Worm (Caenorhabditis elegans): ENCODE measurements around the gene F20A1.2.

F20A1.2 gene

DNA sequence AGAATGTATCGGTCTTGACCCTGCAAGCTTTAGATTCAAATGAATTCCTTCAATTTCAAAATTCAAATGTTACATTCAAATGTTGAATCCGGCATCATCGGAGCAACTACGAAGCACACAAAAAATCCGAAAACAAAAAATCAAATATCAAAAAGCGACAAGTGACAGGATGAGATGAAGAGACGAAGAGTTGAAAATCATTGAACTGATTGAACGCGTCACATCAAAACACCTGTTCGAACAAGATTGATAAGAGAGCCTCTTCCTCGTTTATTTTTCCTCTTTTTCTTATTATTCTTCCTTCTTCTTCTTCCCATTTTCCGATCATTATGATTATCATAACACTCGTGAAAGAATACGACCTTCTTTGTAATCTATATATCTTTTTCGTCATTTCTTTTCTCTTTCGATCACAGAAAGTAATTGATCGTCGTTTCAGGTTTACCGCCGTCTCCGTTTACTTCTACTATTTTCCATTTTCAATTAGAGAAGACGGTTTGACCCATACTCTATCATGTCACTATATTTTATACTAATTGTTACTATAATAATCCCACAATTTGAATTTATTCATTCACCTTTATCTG lies 39.5 kb downstream of the F20A1.2 start, which contains the start of gene VC5.2:
Gene VC5.2 (plus strand): TSS at position 439 of the 587 bp plus-strand sequence.
- TF ChIP-seq blmp-1 (tag; optimal IDR thresholded peaks at IDR 0.05) (no peak), unc-62 (GFP tag; optimal IDR thresholded peaks at IDR 0.05) (peak; percentile 91)

DNA sequence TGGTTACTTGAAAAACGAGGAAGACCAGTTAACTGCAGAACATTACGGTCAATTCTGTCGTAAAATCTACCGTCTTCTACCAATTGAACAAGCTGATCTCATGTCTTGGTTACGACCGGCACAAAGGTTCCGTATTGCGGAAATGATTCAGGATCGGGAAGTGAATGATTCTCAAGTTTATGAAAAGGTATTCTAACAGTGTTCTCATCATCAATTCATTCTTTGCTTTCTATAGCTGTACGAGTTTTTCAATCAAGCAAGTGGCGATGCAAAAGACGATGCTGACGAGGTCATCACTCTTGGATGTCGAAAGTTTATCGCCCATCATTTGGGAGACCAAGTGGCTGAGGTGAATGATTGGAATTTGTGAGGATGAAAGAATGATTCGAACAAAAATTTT lies 41.2 kb downstream of the F20A1.2 start:
- TF ChIP-seq unc-120 (tag; optimal IDR thresholded peaks at IDR 0.05; ENCODE audit: poor library complexity, severe bottlenecking): no peak
- TF ChIP-seq flh-1 (GFP tag; optimal IDR thresholded peaks at IDR 0.05): no peak
- TF ChIP-seq nhr-76 (tag; optimal IDR thresholded peaks at IDR 0.05): no peak
- no peak for TF ChIP-seq nhr-28 (tag; optimal IDR thresholded peaks at IDR 0.05)
- no peak for TF ChIP-seq ces-1 (GFP tag; optimal IDR thresholded peaks at IDR 0.05)
- no peak for TF ChIP-seq elt-3 (tag; optimal IDR thresholded peaks at IDR 0.05)
- no peak for TF ChIP-seq lin-32 (GFP tag; optimal IDR thresholded peaks at IDR 0.05)

DNA sequence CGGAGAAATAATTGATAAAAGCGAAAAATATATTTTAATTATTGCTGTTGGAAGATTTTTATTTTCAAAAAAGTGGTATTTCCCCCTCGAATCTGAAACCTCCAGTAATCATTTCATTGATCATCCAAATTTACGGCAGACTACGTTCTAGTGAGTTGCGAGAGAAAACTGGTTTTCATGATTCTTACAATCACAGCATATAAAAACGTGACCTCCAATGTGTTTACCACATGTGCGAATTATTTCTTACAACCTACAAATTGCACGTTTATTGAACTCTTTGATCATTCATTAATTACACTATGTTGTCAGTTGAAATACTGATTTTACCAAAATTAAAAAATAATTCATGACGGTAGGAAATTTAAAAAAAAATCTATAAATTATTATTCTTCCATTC lies 43.1 kb downstream of the F20A1.2 start:
- no peak for TF ChIP-seq ceh-43 (GFP tag; optimal IDR thresholded peaks at IDR 0.05)
- TF ChIP-seq blmp-1 (tag; optimal IDR thresholded peaks at IDR 0.05): no peak
- TF ChIP-seq cnd-1 (tag; optimal IDR thresholded peaks at IDR 0.05): no peak
- TF ChIP-seq sptf-1 (tag; optimal IDR thresholded peaks at IDR 0.05): no peak
- TF ChIP-seq elt-1 (tag; optimal IDR thresholded peaks at IDR 0.05; ENCODE audit: borderline replicate concordance, insufficient read depth): no peak

DNA sequence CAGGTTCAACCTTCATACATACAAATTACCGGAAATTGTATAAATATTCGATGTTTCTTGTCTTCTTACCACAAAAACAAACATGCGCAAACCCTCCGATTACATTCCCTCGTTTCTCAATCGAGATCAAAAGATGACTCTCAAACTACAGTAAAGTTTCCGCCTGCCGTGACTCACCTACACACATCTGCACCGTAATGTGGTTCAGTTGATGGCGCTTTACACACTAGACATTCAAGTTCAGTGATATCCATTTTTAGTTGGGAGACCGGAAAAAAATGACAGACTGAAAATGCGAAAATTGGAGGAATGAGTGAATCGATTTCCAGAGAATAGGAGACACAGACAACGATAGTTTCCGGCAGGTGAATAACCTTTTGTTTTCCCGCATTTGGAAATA lies 45.2 kb downstream of the F20A1.2 start, which contains the start of gene nhr-286:
Gene nhr-286 (minus strand): TSS at position 324 of the 400 bp plus-strand sequence.
- TF ChIP-seq lsy-2 (tag; optimal IDR thresholded peaks at IDR 0.05): no peak
- no peak for TF ChIP-seq nhr-28 (tag; optimal IDR thresholded peaks at IDR 0.05)
- no peak for TF ChIP-seq nhr-237 (tag; optimal IDR thresholded peaks at IDR 0.05)
- TF ChIP-seq sptf-1 (tag; optimal IDR thresholded peaks at IDR 0.05): no peak

DNA sequence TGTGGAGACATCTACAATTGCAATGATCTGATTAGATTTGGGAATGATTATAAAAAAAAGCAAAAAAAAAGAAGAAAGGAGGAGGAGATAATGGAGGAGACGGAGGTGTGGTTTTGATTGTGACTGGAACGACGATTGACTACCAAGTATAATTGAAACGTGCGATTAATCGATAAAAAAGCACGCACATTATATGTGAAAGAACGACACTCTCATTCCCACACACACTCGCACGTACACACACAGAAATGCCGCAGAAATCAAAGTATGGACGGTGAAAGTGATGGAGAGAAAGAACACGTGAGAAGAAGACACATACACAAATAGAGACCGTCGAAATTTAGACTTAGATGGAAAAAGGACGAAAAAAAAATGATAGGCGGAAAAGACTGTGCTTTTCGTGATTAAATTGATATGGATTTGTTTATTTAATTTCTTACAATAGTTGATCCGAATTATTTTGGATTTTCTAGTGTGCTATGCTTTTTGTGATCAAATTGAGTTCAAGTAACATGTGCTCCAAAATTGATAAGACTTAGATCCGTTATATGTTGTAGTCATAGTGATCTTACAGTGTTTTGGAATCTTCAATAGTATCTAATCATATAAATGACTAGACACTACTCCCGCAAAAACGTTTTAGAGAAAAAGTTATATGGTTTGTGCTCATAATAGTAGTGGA lies 47.8 kb downstream of the F20A1.2 start, which contains the start of gene nhr-135:
Gene nhr-135 (minus strand): TSS at position 51 of the 682 bp plus-strand sequence.
- TF ChIP-seq tbx-8 (GFP tag; optimal IDR thresholded peaks at IDR 0.05) (no peak), ceh-83 (GFP tag; optimal IDR thresholded peaks at IDR 0.05) (no peak), ceh-43 (GFP tag; optimal IDR thresholded peaks at IDR 0.05) (no peak), mab-5 (tag; optimal IDR thresholded peaks at IDR 0.05) (no peak), ceh-39 (tag; optimal IDR thresholded peaks at IDR 0.05) (no peak), sptf-1 (tag; optimal IDR thresholded peaks at IDR 0.05) (no peak), nhr-28 (tag; optimal IDR thresholded peaks at IDR 0.05) (no peak), nhr-2 (tag; optimal IDR thresholded peaks at IDR 0.05) (no peak), nhr-237 (tag; optimal IDR thresholded peaks at IDR 0.05) (no peak), ces-1 (GFP tag; optimal IDR thresholded peaks at IDR 0.05) (no peak), unc-39 (tag; optimal IDR thresholded peaks at IDR 0.05) (no peak), cnd-1 (tag; optimal IDR thresholded peaks at IDR 0.05) (no peak), snpc-4 (tag; optimal IDR thresholded peaks at IDR 0.05) (no peak), elt-1 (tag; optimal IDR thresholded peaks at IDR 0.05; ENCODE audit: borderline replicate concordance, insufficient read depth) (no peak), M03D4.4 (tag; optimal IDR thresholded peaks at IDR 0.05) (no peak), ham-2 (GFP tag; optimal IDR thresholded peaks at IDR 0.05) (no peak), lin-32 (GFP tag; optimal IDR thresholded peaks at IDR 0.05) (no peak)

DNA sequence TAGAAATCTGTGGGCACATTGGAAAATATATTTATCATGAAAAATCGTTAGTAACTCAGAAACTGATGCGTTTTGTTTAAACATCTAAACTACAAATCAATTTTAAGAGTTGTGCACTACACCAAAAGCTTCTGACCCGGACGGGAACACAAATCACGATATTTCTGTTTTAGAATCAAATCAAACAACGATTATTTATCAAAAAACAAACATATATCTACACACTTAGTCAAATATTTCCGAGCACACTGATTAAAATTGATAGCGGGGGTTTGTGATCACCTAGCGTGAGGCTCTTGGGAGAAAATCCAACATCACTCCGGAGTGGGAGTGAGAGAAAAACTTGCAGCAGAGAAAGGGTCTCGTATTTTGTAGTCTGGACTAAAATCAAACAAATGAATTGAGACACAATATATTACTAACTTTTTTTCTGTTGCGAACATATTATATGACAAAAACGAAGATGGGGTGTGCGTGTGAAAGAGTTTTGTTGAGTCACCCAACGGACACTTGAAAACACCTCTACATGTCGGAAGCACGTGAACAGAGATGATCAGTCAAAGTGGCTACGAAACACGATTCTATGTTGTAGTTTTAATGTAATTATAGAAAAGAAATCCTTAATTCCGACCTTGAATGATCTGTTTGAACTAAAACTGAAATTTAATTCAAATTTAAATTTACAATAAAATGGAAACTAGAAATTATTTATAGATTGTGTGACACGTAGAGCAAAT lies 49.3 kb downstream of the F20A1.2 start:
- TF ChIP-seq flh-1 (GFP tag; optimal IDR thresholded peaks at IDR 0.05): no peak

DNA sequence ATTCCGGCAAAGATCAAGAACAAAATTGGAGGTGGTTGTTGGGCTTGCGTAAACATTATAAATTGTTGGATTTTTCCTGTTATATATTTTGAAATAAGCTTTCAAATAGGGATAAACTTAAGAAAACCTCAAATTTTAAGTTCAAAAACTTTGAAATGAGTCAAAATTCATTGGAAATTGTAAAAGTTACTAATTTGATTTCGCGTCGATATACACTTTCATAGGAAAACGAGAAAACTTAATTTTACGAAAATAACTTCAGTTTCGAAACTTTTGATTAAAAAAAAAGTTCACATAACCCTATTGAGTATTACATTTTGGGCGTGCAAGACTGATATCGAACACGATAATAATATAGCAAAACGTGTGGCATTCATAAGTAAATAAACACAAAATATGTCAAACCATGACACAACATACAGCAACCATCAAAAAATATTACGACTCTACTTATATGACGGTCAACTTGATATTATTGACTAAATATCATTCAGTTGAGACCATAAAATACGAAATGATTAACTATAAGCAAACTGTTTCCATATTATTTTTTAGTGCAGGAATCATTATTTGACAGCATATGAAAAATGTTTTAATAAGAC lies 50.1 kb downstream of the F20A1.2 start:
- TF ChIP-seq flh-1 (GFP tag; optimal IDR thresholded peaks at IDR 0.05) (no peak), blmp-1 (tag; optimal IDR thresholded peaks at IDR 0.05) (no peak), M03D4.4 (tag; optimal IDR thresholded peaks at IDR 0.05) (no peak), cnd-1 (tag; optimal IDR thresholded peaks at IDR 0.05) (no peak)

Measured in whole organism, mixed stage, embryonic.